Worm (Caenorhabditis elegans) whole organism, L3 larva: ENCODE data around the gene pha-4.

Experiments used
- R02D3.7 ChIP-seq: fragments of 150-350 bp; optimal IDR thresholded peaks from 2 replicates; lab custom pipeline; 2014; ENCODE audit warnings: missing biosample characterization, missing genetic modification characterization
- ZK546.5 ChIP-seq: sonication (generic microtip); optimal IDR thresholded peaks from 2 replicates; lab custom pipeline; 2017; ENCODE audit warnings: missing biosample characterization, missing genetic modification characterization
- aly-2 ChIP-seq: fragments of 150-350 bp; optimal IDR thresholded peaks from 2 replicates; lab custom pipeline; 2014; ENCODE audit warnings: missing biosample characterization, missing genetic modification characterization
- ama-1 ChIP-seq: fragments of 150-350 bp; optimal IDR thresholded peaks from 2 replicates; lab custom pipeline; 2018
- ceh-28 ChIP-seq: fragments of 150-350 bp; optimal IDR thresholded peaks from 2 replicates; lab custom pipeline; 2014; ENCODE audit warnings: missing biosample characterization, missing genetic modification reagents, missing genetic modification characterization
- ceh-82 ChIP-seq: fragments of 150-350 bp; optimal IDR thresholded peaks from 2 replicates; lab custom pipeline; 2014; ENCODE audit warnings: missing biosample characterization, missing genetic modification characterization
- daf-12 ChIP-seq: fragments of 150-350 bp; optimal IDR thresholded peaks from 2 replicates; lab custom pipeline; 2014; ENCODE audit warnings: missing biosample characterization, missing genetic modification reagents, missing genetic modification characterization
- egl-27 ChIP-seq: sonication (generic microtip); optimal IDR thresholded peaks from 4 replicates; lab custom pipeline; 2017; ENCODE audit warnings: missing biosample characterization, missing genetic modification reagents, missing genetic modification characterization
- egl-5 ChIP-seq: fragments of 150-350 bp; optimal IDR thresholded peaks from 2 replicates; lab custom pipeline; 2017; ENCODE audit warnings: missing biosample characterization, missing genetic modification reagents, missing genetic modification characterization, inconsistent platforms
- elt-1 ChIP-seq: fragments of 150-350 bp; optimal IDR thresholded peaks from 2 replicates; lab custom pipeline; 2014; ENCODE audit warnings: missing biosample characterization, missing genetic modification characterization
- elt-2 ChIP-seq: sonication (generic microtip); optimal IDR thresholded peaks from 2 replicates; lab custom pipeline; 2016; ENCODE audit warnings: missing genetic modification reagents, mild to moderate bottlenecking, missing genetic modification characterization, missing compliant biosample characterization
- elt-3 ChIP-seq, 3 experiments: fragments of 150-350 bp in 1 of 3; sonication (generic microtip) in 2 of 3; optimal IDR thresholded peaks; 2 replicates in 2 of 3; 4 replicates in 1 of 3; lab custom pipeline; 2014 to 2017; ENCODE audit warnings: missing biosample characterization in 3 of 3, missing genetic modification characterization in 3 of 3
- eor-1 ChIP-seq, 2 experiments: fragments of 150-350 bp; optimal IDR thresholded peaks; 2 replicates each; lab custom pipeline; 2014 to 2018; ENCODE audit warnings: missing biosample characterization in 2 of 2, missing genetic modification characterization in 2 of 2
- fkh-10 ChIP-seq: sonication (generic microtip); optimal IDR thresholded peaks from 2 replicates; lab custom pipeline; 2017; ENCODE audit warnings: missing biosample characterization, missing genetic modification reagents, missing genetic modification characterization
- fkh-2 ChIP-seq: fragments of 150-350 bp; optimal IDR thresholded peaks from 2 replicates; lab custom pipeline; 2014; ENCODE audit warnings: missing biosample characterization, missing genetic modification reagents, missing genetic modification characterization
- fos-1 ChIP-seq: fragments of 150-350 bp; optimal IDR thresholded peaks from 2 replicates; lab custom pipeline; 2014; ENCODE audit warnings: missing biosample characterization, missing genetic modification characterization
- hmg-11 ChIP-seq: sonication (generic microtip); optimal IDR thresholded peaks from 2 replicates; lab custom pipeline; 2016; ENCODE audit warnings: missing genetic modification characterization, missing compliant biosample characterization
- jun-1 ChIP-seq: fragments of 150-350 bp; optimal IDR thresholded peaks from 2 replicates; lab custom pipeline; 2014; ENCODE audit warnings: missing biosample characterization, missing genetic modification reagents, missing genetic modification characterization
- lin-15B ChIP-seq: fragments of 150-350 bp; optimal IDR thresholded peaks from 2 replicates; lab custom pipeline; 2014; ENCODE audit warnings: missing biosample characterization, missing genetic modification characterization
- lin-39 ChIP-seq: fragments of 150-350 bp; optimal IDR thresholded peaks from 2 replicates; lab custom pipeline; 2018; ENCODE audit warnings: missing biosample characterization, missing genetic modification reagents, missing genetic modification characterization
- lsy-12 ChIP-seq: sonication (generic microtip); optimal IDR thresholded peaks from 2 replicates; lab custom pipeline; 2016; ENCODE audit warnings: mild to moderate bottlenecking, missing genetic modification characterization, missing compliant biosample characterization
- mdl-1 ChIP-seq: fragments of 150-350 bp; optimal IDR thresholded peaks from 2 replicates; lab custom pipeline; 2014; ENCODE audit warnings: missing biosample characterization, missing genetic modification characterization
- mml-1 ChIP-seq: fragments of 150-350 bp; sonication (generic microtip); optimal IDR thresholded peaks from 3 replicates; lab custom pipeline; 2014; ENCODE audit warnings: missing biosample characterization, missing genetic modification characterization
- nfya-1 ChIP-seq: sonication (generic microtip); optimal IDR thresholded peaks from 2 replicates; lab custom pipeline; 2017; ENCODE audit warnings: missing genetic modification characterization, mild to moderate bottlenecking, missing compliant biosample characterization, antibody characterized with exemption, moderate library complexity; ENCODE audit not compliant: insufficient read depth
- nhr-11 ChIP-seq: fragments of 150-350 bp; optimal IDR thresholded peaks from 2 replicates; lab custom pipeline; 2014; ENCODE audit warnings: missing biosample characterization, missing genetic modification characterization
- nhr-12 ChIP-seq: fragments of 150-350 bp; optimal IDR thresholded peaks from 2 replicates; lab custom pipeline; 2014; ENCODE audit warnings: missing biosample characterization, missing genetic modification characterization
- nhr-23 ChIP-seq: fragments of 150-350 bp; optimal IDR thresholded peaks from 2 replicates; lab custom pipeline; 2014; ENCODE audit warnings: missing biosample characterization, missing genetic modification reagents, missing genetic modification characterization
- nhr-237 ChIP-seq: fragments of 150-350 bp; optimal IDR thresholded peaks from 2 replicates; lab custom pipeline; 2014; ENCODE audit warnings: missing biosample characterization, missing genetic modification characterization
- nhr-25 ChIP-seq: sonication (generic microtip); optimal IDR thresholded peaks from 2 replicates; lab custom pipeline; 2017; ENCODE audit warnings: missing biosample characterization, missing genetic modification characterization
- nhr-28 ChIP-seq: fragments of 150-350 bp; optimal IDR thresholded peaks from 2 replicates; lab custom pipeline; 2014; ENCODE audit warnings: missing biosample characterization, missing genetic modification characterization
- nhr-43 ChIP-seq: sonication (generic microtip); optimal IDR thresholded peaks from 2 replicates; lab custom pipeline; 2016; ENCODE audit warnings: mild to moderate bottlenecking, missing genetic modification characterization, missing compliant biosample characterization; ENCODE audit not compliant: poor library complexity, severe bottlenecking
- nhr-67 ChIP-seq: fragments of 150-350 bp; optimal IDR thresholded peaks from 2 replicates; lab custom pipeline; 2014; ENCODE audit warnings: missing biosample characterization, missing genetic modification characterization
- nhr-76 ChIP-seq: fragments of 150-350 bp; sonication (generic microtip); optimal IDR thresholded peaks from 5 replicates; lab custom pipeline; 2014; ENCODE audit warnings: missing biosample characterization, missing genetic modification characterization
- nhr-77 ChIP-seq: fragments of 150-350 bp; optimal IDR thresholded peaks from 2 replicates; lab custom pipeline; 2014; ENCODE audit warnings: missing biosample characterization, missing genetic modification characterization
- pha-4 ChIP-seq: fragments of 150-350 bp; optimal IDR thresholded peaks from 2 replicates; lab custom pipeline; 2014; ENCODE audit warnings: missing biosample characterization, missing genetic modification reagents, missing genetic modification characterization
- pqm-1 ChIP-seq: fragments of 150-350 bp; optimal IDR thresholded peaks from 2 replicates; lab custom pipeline; 2017; ENCODE audit warnings: missing biosample characterization, missing genetic modification characterization, inconsistent platforms
- sea-2 ChIP-seq: fragments of 150-350 bp; sonication (generic microtip); optimal IDR thresholded peaks from 4 replicates; lab custom pipeline; 2014; ENCODE audit warnings: missing biosample characterization, missing genetic modification reagents, missing genetic modification characterization
- skn-1 ChIP-seq: fragments of 150-350 bp; optimal IDR thresholded peaks from 2 replicates; lab custom pipeline; 2014; ENCODE audit warnings: missing biosample characterization, missing genetic modification characterization
- snpc-4 ChIP-seq: fragments of 150-350 bp; optimal IDR thresholded peaks from 2 replicates; lab custom pipeline; 2014; ENCODE audit warnings: missing biosample characterization, missing genetic modification characterization
- tbx-2 ChIP-seq: sonication (generic microtip); optimal IDR thresholded peaks from 2 replicates; lab custom pipeline; 2016; ENCODE audit warnings: mild to moderate bottlenecking, missing genetic modification characterization, missing compliant biosample characterization
- unc-39 ChIP-seq: sonication (generic microtip); optimal IDR thresholded peaks from 4 replicates; lab custom pipeline; 2017; ENCODE audit warnings: missing biosample characterization, missing genetic modification characterization
- unc-62 ChIP-seq: fragments of 150-350 bp; sonication (generic microtip); optimal IDR thresholded peaks from 4 replicates; lab custom pipeline; 2014; ENCODE audit warnings: missing biosample characterization, missing genetic modification reagents, missing genetic modification characterization
- zag-1 ChIP-seq: fragments of 150-350 bp; optimal IDR thresholded peaks from 2 replicates; lab custom pipeline; 2014; ENCODE audit warnings: missing biosample characterization, missing genetic modification characterization
- ztf-11 ChIP-seq: fragments of 150-350 bp; optimal IDR thresholded peaks from 2 replicates; lab custom pipeline; 2014; ENCODE audit warnings: missing biosample characterization, missing genetic modification characterization
- ztf-4 ChIP-seq: fragments of 150-350 bp; optimal IDR thresholded peaks from 2 replicates; lab custom pipeline; 2014; ENCODE audit warnings: missing biosample characterization, missing genetic modification characterization

pha-4 gene

DNA sequence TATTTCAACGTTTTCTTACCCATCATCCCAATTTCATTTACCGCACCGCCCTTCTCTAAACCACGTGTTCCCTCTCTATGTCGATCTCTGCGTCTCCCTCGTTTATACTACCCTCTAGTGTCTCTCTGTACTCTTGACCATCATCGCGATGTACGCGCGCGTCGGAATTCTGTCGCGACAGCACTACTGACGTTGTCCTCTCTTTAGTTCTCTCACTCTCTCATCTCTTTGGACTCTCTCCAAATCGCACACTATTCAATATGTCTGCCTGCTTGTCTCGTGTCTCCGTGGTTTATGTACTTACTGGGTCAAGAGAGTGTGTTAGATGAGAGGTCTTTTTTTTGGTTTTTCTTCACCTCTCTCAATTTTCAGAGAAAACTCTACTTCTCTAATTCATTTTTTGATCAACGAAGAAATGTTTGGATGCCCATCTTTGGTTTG, 25.4 kb downstream of the pha-4 start:
- TF ChIP-seq nhr-67 (tag; lab: Kevin White, UChicago), result no peak
- peak; percentile 96 for TF ChIP-seq nhr-25 (tag; lab: Kevin White, UChicago)
- TF ChIP-seq ama-1 (lab: Kevin White, UChicago), result peak; percentile 87
- TF ChIP-seq nhr-12, result no peak
- peak in 1 of 2 experiments; percentile 50 for TF ChIP-seq eor-1 (tag; optimal IDR thresholded peaks at IDR 0.05; lab: Kevin White, UChicago)
- peak; percentile 93 for TF ChIP-seq unc-62 (GFP tag; lab: Kevin White, UChicago)
- peak; percentile 96 for TF ChIP-seq lsy-12
- TF ChIP-seq mml-1 (tag; lab: Kevin White, UChicago), result peak; percentile 2
- TF ChIP-seq elt-1 (tag; lab: Kevin White, UChicago), result peak; percentile 67
- TF ChIP-seq nhr-76 (tag; lab: Kevin White, UChicago), result peak; percentile 46
- TF ChIP-seq lin-15B, result peak; percentile 63
- TF ChIP-seq ZK546.5 (tag; lab: Kevin White, UChicago), result no peak
- TF ChIP-seq nhr-237 (tag; lab: Kevin White, UChicago), result no peak
- peak; percentile 84 for TF ChIP-seq nhr-43 (tag; lab: Kevin White, UChicago)
- TF ChIP-seq nhr-11 (tag; lab: Kevin White, UChicago), result peak; percentile 94
- peak; percentile 99 for TF ChIP-seq lin-39 (tag; lab: Kevin White, UChicago)
- peak; percentile 78 for TF ChIP-seq R02D3.7 (tag; lab: Kevin White, UChicago)
- TF ChIP-seq aly-2, result no peak
- TF ChIP-seq skn-1 (tag; lab: Kevin White, UChicago), result peak; percentile 91
- peak; percentile 85 for TF ChIP-seq elt-2 (tag; lab: Kevin White, UChicago)
- TF ChIP-seq fkh-10 (GFP tag; lab: Kevin White, UChicago), result peak; percentile 81
- TF ChIP-seq elt-3 (tag; optimal IDR thresholded peaks at IDR 0.05; lab: Kevin White, UChicago), result peak in 1 of 3 experiments; percentile 33
- TF ChIP-seq hmg-11, result peak; percentile 96
- TF ChIP-seq zag-1 (tag; lab: Kevin White, UChicago), result peak; percentile 36
- peak; percentile 89 for TF ChIP-seq tbx-2 (tag; lab: Kevin White, UChicago)
- TF ChIP-seq nhr-28 (tag; lab: Kevin White, UChicago), result no peak
- TF ChIP-seq daf-12, result peak; percentile 3
- TF ChIP-seq fos-1, result peak; percentile 54
- peak; percentile 98 for TF ChIP-seq mdl-1 (tag; lab: Kevin White, UChicago)
- TF ChIP-seq ztf-4 (tag; lab: Kevin White, UChicago), result peak; percentile 86
- peak; percentile 50 for TF ChIP-seq fkh-2 (tag; lab: Kevin White, UChicago)
- TF ChIP-seq nfya-1 (tag; lab: Kevin White, UChicago), result peak; percentile 95
- TF ChIP-seq unc-39 (tag; lab: Kevin White, UChicago), result peak; percentile 51
- TF ChIP-seq snpc-4 (tag; lab: Kevin White, UChicago), result peak; percentile 76
- peak; percentile 96 for TF ChIP-seq jun-1
- peak; percentile 91 for TF ChIP-seq ceh-28 (tag; lab: Kevin White, UChicago)
- no peak for TF ChIP-seq nhr-77 (tag; lab: Kevin White, UChicago)
- peak; percentile 81 for TF ChIP-seq ceh-82 (tag; lab: Kevin White, UChicago)
- TF ChIP-seq sea-2 (GFP tag; lab: Kevin White, UChicago), result no peak
- TF ChIP-seq pha-4 (tag; lab: Kevin White, UChicago), result no peak
- TF ChIP-seq pqm-1, result peak; percentile 84
- peak; percentile 97 for TF ChIP-seq egl-5 (tag; lab: Kevin White, UChicago)
- peak; percentile 98 for TF ChIP-seq nhr-23 (tag; lab: Kevin White, UChicago)
- no peak for TF ChIP-seq ztf-11 (tag; lab: Kevin White, UChicago)
- peak; percentile 76 for TF ChIP-seq egl-27 (tag; lab: Kevin White, UChicago)

DNA sequence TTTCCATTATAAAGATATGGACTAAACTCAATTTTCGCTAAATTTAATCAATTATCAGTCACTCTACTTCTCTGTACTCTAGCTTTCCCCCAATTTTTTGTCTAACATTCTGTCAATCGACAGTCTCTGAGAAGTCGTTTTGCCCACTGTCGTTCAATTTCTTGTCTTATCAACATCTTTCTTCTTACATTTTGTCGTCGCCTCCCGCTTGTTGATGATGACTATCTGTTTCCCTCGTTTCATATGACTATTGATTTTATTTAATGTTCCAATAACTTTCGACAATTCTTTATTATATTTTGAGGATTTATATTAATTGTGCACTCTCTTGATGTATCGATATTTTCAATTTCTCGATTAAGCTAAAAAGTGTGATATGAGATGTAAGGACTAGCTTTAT, 26.0 kb downstream of the pha-4 start:
- peak; percentile 41 for TF ChIP-seq elt-2 (tag; lab: Kevin White, UChicago)
- TF ChIP-seq lin-39 (tag; lab: Kevin White, UChicago), result no peak
- TF ChIP-seq pha-4 (tag; lab: Kevin White, UChicago), result no peak
- TF ChIP-seq ceh-28 (tag; lab: Kevin White, UChicago), result peak; percentile 18
- TF ChIP-seq fos-1, result no peak
- peak in 1 of 3 experiments; percentile 30 for TF ChIP-seq elt-3 (tag; optimal IDR thresholded peaks at IDR 0.05; lab: Kevin White, UChicago)
- TF ChIP-seq ama-1 (lab: Kevin White, UChicago), result peak; percentile 65
- peak; percentile 47 for TF ChIP-seq nhr-23 (tag; lab: Kevin White, UChicago)
- TF ChIP-seq pqm-1, result peak; percentile 45
